Worm (Caenorhabditis elegans) whole organism, L1 larva: Measurements from ENCODE around the gene egl-47.

ENCODE experiments used
- alr-1 ChIP-seq: fragments of 200-800 bp; sonication (Bioruptor generic); optimal IDR thresholded peaks from 2 replicates; lab custom pipeline; 2018; ENCODE audit warnings: borderline replicate concordance, mild to moderate bottlenecking, missing genetic modification characterization, missing compliant biosample characterization
- jun-1 ChIP-seq: fragments of 150-350 bp; optimal IDR thresholded peaks from 2 replicates; lab custom pipeline; 2014; ENCODE audit warnings: missing biosample characterization, missing genetic modification reagents, missing genetic modification characterization
- nhr-28 ChIP-seq: fragments of 150-350 bp; optimal IDR thresholded peaks from 2 replicates; lab custom pipeline; 2014; ENCODE audit warnings: missing biosample characterization, missing genetic modification characterization
- snu-23 ChIP-seq: sonication (generic microtip); optimal IDR thresholded peaks from 2 replicates; lab custom pipeline; 2016; ENCODE audit warnings: missing genetic modification characterization, missing compliant biosample characterization
- tbx-2 ChIP-seq: sonication (generic microtip); optimal IDR thresholded peaks from 2 replicates; lab custom pipeline; 2016; ENCODE audit warnings: missing genetic modification characterization, missing compliant biosample characterization
- zag-1 ChIP-seq: fragments of 150-350 bp; optimal IDR thresholded peaks from 2 replicates; lab custom pipeline; 2014; ENCODE audit warnings: missing biosample characterization, missing genetic modification characterization

DNA sequence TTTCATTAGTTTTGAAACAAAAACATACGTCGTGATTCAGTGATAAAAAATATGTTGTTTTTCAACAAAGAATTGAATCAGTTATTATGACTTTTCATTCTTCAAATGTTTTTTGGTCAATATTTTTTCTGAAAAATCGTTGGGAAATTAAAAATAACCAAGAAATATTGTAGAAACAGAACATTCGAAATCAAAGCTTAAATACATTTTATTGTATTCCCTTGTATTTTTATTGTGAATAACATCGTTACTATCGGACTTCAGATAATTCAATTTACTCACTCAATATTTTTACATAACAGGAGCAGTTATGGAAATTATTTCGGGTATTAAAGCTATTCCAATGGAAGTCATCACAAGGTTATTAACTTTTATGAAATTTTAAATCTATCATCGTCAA lies 17.3 kb downstream of the egl-47 start, which contains the start of gene C50H2.4:
- no peak for TF ChIP-seq alr-1
- no peak for TF ChIP-seq zag-1
- TF ChIP-seq tbx-2 (tag; lab: Kevin White, UChicago), result no peak
- TF ChIP-seq snu-23, result no peak
- TF ChIP-seq jun-1 (tag; lab: Kevin White, UChicago), result no peak
- TF ChIP-seq nhr-28 (tag; lab: Kevin White, UChicago), result no peak
